Worm (Caenorhabditis elegans) whole organism, L2 larva: Measurements from ENCODE around the gene srd-32.

Experiments
- C34F6.9 ChIP-seq: fragments of 150-350 bp; optimal IDR thresholded peaks from 2 replicates; lab custom pipeline; 2014; ENCODE audit warnings: missing biosample characterization, missing genetic modification characterization
- ama-1 ChIP-seq: fragments of 150-350 bp; optimal IDR thresholded peaks from 2 replicates; lab custom pipeline; 2018; ENCODE audit warnings: inconsistent platforms
- lsy-2 ChIP-seq, 2 experiments: fragments of 150-350 bp in 1 of 2; sonication (generic microtip) in 1 of 2; optimal IDR thresholded peaks; 2 replicates each; lab custom pipeline; 2014 to 2017; ENCODE audit warnings: missing biosample characterization in 2 of 2, missing genetic modification characterization in 2 of 2
- mdl-1 ChIP-seq, 2 experiments: fragments of 150-350 bp in 1 of 2; sonication (generic microtip) in 1 of 2; optimal IDR thresholded peaks; 2 replicates each; lab custom pipeline; 2017; ENCODE audit warnings: missing biosample characterization in 2 of 2, missing genetic modification characterization in 2 of 2
- nhr-23 ChIP-seq: fragments of 150-350 bp; optimal IDR thresholded peaks from 2 replicates; lab custom pipeline; 2014; ENCODE audit warnings: missing biosample characterization, missing genetic modification reagents, missing genetic modification characterization
- nhr-237 ChIP-seq: fragments of 150-350 bp; optimal IDR thresholded peaks from 2 replicates; lab custom pipeline; 2014; ENCODE audit warnings: missing biosample characterization, missing genetic modification characterization

DNA sequence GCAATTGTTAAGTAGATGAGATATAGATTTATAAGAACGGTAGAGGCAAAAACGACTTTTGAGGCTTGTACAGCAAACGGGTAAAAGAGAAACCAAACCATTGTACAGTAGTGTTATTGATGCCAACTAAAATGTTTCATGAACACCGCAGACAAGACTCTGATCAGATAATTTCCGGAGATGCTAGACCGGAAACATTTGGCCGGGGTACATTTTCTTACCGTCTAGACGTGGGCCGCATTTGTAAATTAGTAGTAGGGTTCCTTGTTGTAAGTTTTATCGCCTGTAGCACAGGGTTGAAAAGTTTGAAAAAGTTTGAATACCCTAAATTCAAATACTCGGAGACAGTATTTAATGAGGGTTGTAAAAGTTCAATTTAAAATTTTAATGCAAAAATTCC lies 15.9 kb downstream of the srd-32 start, which contains the start of gene str-32:
- TF ChIP-seq mdl-1 (tag; optimal IDR thresholded peaks at IDR 0.05; lab: Kevin White, UChicago) (no peak), C34F6.9 (tag; lab: Kevin White, UChicago) (no peak), nhr-23 (tag; lab: Kevin White, UChicago) (no peak), ama-1 (lab: Kevin White, UChicago) (no peak), nhr-237 (tag; lab: Kevin White, UChicago) (no peak), lsy-2 (tag; optimal IDR thresholded peaks at IDR 0.05; lab: Kevin White, UChicago) (no peak)
